Fruit fly (Drosophila melanogaster): ENCODE data around the gene Ppt1.

DNA sequence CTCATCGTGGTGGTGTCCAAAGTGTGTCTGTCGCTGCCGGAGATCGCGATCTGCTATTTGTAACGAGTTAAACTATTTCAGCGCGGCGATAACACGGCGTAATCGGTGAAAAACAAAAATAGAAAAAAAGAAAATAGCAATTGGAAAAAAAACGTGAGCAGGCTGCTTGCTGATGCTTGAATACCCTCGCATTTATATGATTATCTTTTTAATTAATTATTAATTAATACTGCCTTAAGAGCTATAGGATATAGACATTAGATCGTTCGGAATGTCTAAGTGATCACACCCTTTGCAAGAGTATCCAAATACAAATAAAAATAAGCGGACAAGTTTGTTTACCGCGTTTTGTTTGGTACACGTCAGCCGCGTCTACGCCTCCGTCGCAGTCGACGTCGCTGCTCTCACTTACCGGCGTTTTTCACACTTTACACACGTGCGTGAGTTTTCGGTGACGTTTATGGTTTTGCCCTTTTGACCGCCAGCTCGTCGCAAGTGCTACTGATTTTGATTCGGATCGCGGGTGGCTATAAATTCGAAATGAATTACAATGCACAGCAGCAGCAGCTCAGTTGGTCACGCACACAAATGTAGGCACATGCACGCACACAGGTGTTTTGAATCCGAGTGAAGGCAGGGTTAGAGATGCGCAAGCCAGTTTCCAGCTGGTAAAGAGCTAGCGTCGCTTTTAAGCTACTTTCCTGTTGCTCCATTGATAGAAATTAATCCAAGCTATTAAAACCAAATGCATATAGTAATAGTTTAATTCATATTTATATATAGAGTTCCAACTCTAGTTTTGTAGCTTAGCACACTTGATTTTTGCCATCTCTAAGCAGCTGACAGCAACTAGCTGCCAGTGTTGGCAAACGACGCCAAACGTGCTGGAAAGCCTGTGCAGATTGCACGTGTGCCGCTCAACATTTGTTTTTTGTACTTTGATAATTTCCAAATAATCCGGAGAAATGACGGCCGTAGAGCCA is 24.3 kb upstream of the Ppt1 start, which contains the start of the genes CG2004 and CG1785:
- TF ChIP-seq kay (GFP tag; ENCODE audit: borderline replicate concordance) (no peak), CG12768 (GFP tag; optimal IDR thresholded peaks at IDR 0.05) (peak; percentile 84), ovo (GFP tag; optimal IDR thresholded peaks at IDR 0.05) (peak; percentile 95), Mnt (GFP tag; optimal IDR thresholded peaks at IDR 0.05) (peak; percentile 99), CG14711 (tag; optimal IDR thresholded peaks at IDR 0.05) (peak; percentile 88), bab1 (GFP tag; optimal IDR thresholded peaks at IDR 0.05) (peak; percentile 57), CG33017 (tag; optimal IDR thresholded peaks at IDR 0.05) (peak; percentile 64), pad (GFP tag; optimal IDR thresholded peaks at IDR 0.05) (peak; percentile 85), cic (GFP tag; optimal IDR thresholded peaks at IDR 0.05) (peak; percentile 31), CG5204 (GFP tag; optimal IDR thresholded peaks at IDR 0.05) (peak; percentile 85), Clk (GFP tag; optimal IDR thresholded peaks at IDR 0.05) (peak; percentile 75), Hr96 (GFP tag; optimal IDR thresholded peaks at IDR 0.05) (peak; percentile 90), CG1620 (GFP tag; optimal IDR thresholded peaks at IDR 0.05) (peak; percentile 97), CG7045 (GFP tag; optimal IDR thresholded peaks at IDR 0.05) (peak; percentile 79)
